Fruit fly (Drosophila melanogaster): ENCODE measurements around the gene CG17380.

The CG17380 gene

dm6 chr3R:23417650-23418049 lies 14.1 kb upstream of the CG17380 start:
- no peak for TF ChIP-seq ovo (GFP tag; optimal IDR thresholded peaks at IDR 0.05)
- no peak for TF ChIP-seq pad (GFP tag; optimal IDR thresholded peaks at IDR 0.05)
- TF ChIP-seq CG7045 (GFP tag; optimal IDR thresholded peaks at IDR 0.05): no peak
- no peak for TF ChIP-seq Mnt (GFP tag; optimal IDR thresholded peaks at IDR 0.05)
- no peak for TF ChIP-seq toe (GFP tag; optimal IDR thresholded peaks at IDR 0.05)
- no peak for TF ChIP-seq CG12768 (GFP tag; optimal IDR thresholded peaks at IDR 0.05)
- no peak for TF ChIP-seq kay (GFP tag; ENCODE audit: borderline replicate concordance)
- no peak for TF ChIP-seq bab1 (GFP tag; optimal IDR thresholded peaks at IDR 0.05)
- no peak for TF ChIP-seq CG14711 (tag; optimal IDR thresholded peaks at IDR 0.05)
- TF ChIP-seq CG5204 (GFP tag; optimal IDR thresholded peaks at IDR 0.05): no peak
- TF ChIP-seq CG7101 (tag; optimal IDR thresholded peaks at IDR 0.05): no peak

dm6 chr3R:23416579-23416978 lies 13.1 kb upstream of the CG17380 start:
- TF ChIP-seq Hr96 (GFP tag; optimal IDR thresholded peaks at IDR 0.05) (no peak), cnc (optimal IDR thresholded peaks at IDR 0.05) (no peak), pad (GFP tag; optimal IDR thresholded peaks at IDR 0.05) (no peak), CG14711 (tag; optimal IDR thresholded peaks at IDR 0.05) (no peak), CG1620 (GFP tag; optimal IDR thresholded peaks at IDR 0.05) (no peak), bab1 (GFP tag; optimal IDR thresholded peaks at IDR 0.05) (no peak), Mnt (GFP tag; optimal IDR thresholded peaks at IDR 0.05) (no peak), kay (GFP tag; ENCODE audit: borderline replicate concordance) (no peak), CG5204 (GFP tag; optimal IDR thresholded peaks at IDR 0.05) (no peak), toe (GFP tag; optimal IDR thresholded peaks at IDR 0.05) (no peak), Crg-1 (GFP tag; optimal IDR thresholded peaks at IDR 0.05) (no peak), Clk (GFP tag; optimal IDR thresholded peaks at IDR 0.05) (no peak), ovo (GFP tag; optimal IDR thresholded peaks at IDR 0.05) (no peak), CG33017 (tag; optimal IDR thresholded peaks at IDR 0.05) (no peak), CG12768 (GFP tag; optimal IDR thresholded peaks at IDR 0.05) (no peak)

dm6 chr3R:23407880-23408279 lies 4.4 kb upstream of the CG17380 start:
- no peak for TF ChIP-seq CG33017 (tag; optimal IDR thresholded peaks at IDR 0.05)
- no peak for TF ChIP-seq Hr96 (GFP tag; optimal IDR thresholded peaks at IDR 0.05)
- no peak for TF ChIP-seq CG11617 (GFP tag; optimal IDR thresholded peaks at IDR 0.05)
- no peak for TF ChIP-seq pad (GFP tag; optimal IDR thresholded peaks at IDR 0.05)
- TF ChIP-seq CG12768 (GFP tag; optimal IDR thresholded peaks at IDR 0.05): no peak
- no peak for TF ChIP-seq tj (GFP tag; optimal IDR thresholded peaks at IDR 0.05)
- no peak for TF ChIP-seq toe (GFP tag; optimal IDR thresholded peaks at IDR 0.05)
- no peak for TF ChIP-seq bab1 (GFP tag; optimal IDR thresholded peaks at IDR 0.05)
- TF ChIP-seq Clk (GFP tag; optimal IDR thresholded peaks at IDR 0.05): no peak
- no peak for TF ChIP-seq ovo (GFP tag; optimal IDR thresholded peaks at IDR 0.05)
- TF ChIP-seq CG5204 (GFP tag; optimal IDR thresholded peaks at IDR 0.05): no peak

- TF ChIP-seq CG12768 (GFP tag; optimal IDR thresholded peaks at IDR 0.05) (no peak), bab1 (GFP tag; optimal IDR thresholded peaks at IDR 0.05) (no peak), cic (GFP tag; optimal IDR thresholded peaks at IDR 0.05) (no peak), kay (GFP tag; ENCODE audit: borderline replicate concordance) (no peak), CG5204 (GFP tag; optimal IDR thresholded peaks at IDR 0.05) (no peak), toe (GFP tag; optimal IDR thresholded peaks at IDR 0.05) (no peak)
Observed at dm6 chr3R:23405209-23405608, 1.7 kb upstream of the CG17380 start, which contains the start of gene Ir94e. Ir94e (plus strand) TSS chr3R:23405509.

- no peak for TF ChIP-seq pad (GFP tag; optimal IDR thresholded peaks at IDR 0.05)
- TF ChIP-seq CG12768 (GFP tag; optimal IDR thresholded peaks at IDR 0.05): no peak
Observed at dm6 chr3R:23402508-23402907, 1.0 kb downstream of the CG17380 start, which contains the start of gene Ir94d. Ir94d (plus strand) TSS chr3R:23402808.

- TF ChIP-seq pad (GFP tag; optimal IDR thresholded peaks at IDR 0.05) (no peak), CG33017 (tag; optimal IDR thresholded peaks at IDR 0.05) (no peak), bab1 (GFP tag; optimal IDR thresholded peaks at IDR 0.05) (no peak), cic (GFP tag; optimal IDR thresholded peaks at IDR 0.05) (no peak), CG7101 (tag; optimal IDR thresholded peaks at IDR 0.05) (no peak), tj (GFP tag; optimal IDR thresholded peaks at IDR 0.05) (no peak)
Observed at dm6 chr3R:23401519-23401918, 2.0 kb downstream of the CG17380 start.

dm6 chr3R:23399679-23400078 lies 3.8 kb downstream of the CG17380 start:
- no peak for TF ChIP-seq CG7101 (tag; optimal IDR thresholded peaks at IDR 0.05)
- TF ChIP-seq Crg-1 (GFP tag; optimal IDR thresholded peaks at IDR 0.05): no peak
- no peak for TF ChIP-seq pad (GFP tag; optimal IDR thresholded peaks at IDR 0.05)
- no peak for TF ChIP-seq CG33017 (tag; optimal IDR thresholded peaks at IDR 0.05)
- TF ChIP-seq CG5204 (GFP tag; optimal IDR thresholded peaks at IDR 0.05): no peak

dm6 chr3R:23398979-23399378 lies 4.5 kb downstream of the CG17380 start:
- TF ChIP-seq cic (GFP tag; optimal IDR thresholded peaks at IDR 0.05) (no peak), Crg-1 (GFP tag; optimal IDR thresholded peaks at IDR 0.05) (no peak), CG7101 (tag; optimal IDR thresholded peaks at IDR 0.05) (no peak), cnc (optimal IDR thresholded peaks at IDR 0.05) (no peak), CG33017 (tag; optimal IDR thresholded peaks at IDR 0.05) (no peak), CG12768 (GFP tag; optimal IDR thresholded peaks at IDR 0.05) (no peak), CG11617 (GFP tag; optimal IDR thresholded peaks at IDR 0.05) (no peak), bab1 (GFP tag; optimal IDR thresholded peaks at IDR 0.05) (no peak), pad (GFP tag; optimal IDR thresholded peaks at IDR 0.05) (no peak), CG1620 (GFP tag; optimal IDR thresholded peaks at IDR 0.05) (no peak), Mnt (GFP tag; optimal IDR thresholded peaks at IDR 0.05) (no peak), ovo (GFP tag; optimal IDR thresholded peaks at IDR 0.05) (no peak), toe (GFP tag; optimal IDR thresholded peaks at IDR 0.05) (no peak), CG14711 (tag; optimal IDR thresholded peaks at IDR 0.05) (no peak), CG5204 (GFP tag; optimal IDR thresholded peaks at IDR 0.05) (no peak), Clk (GFP tag; optimal IDR thresholded peaks at IDR 0.05) (no peak), kay (GFP tag; ENCODE audit: borderline replicate concordance) (no peak), tj (GFP tag; optimal IDR thresholded peaks at IDR 0.05) (no peak), CG7045 (GFP tag; optimal IDR thresholded peaks at IDR 0.05) (no peak), Hr96 (GFP tag; optimal IDR thresholded peaks at IDR 0.05) (no peak)

Data from whole organism, adult.